Worm (Caenorhabditis elegans) whole organism, L2 larva: ENCODE data around the gene C55A6.6.

Experiments used
- C34F6.9 ChIP-seq: fragments of 150-350 bp; optimal IDR thresholded peaks from 2 replicates; lab custom pipeline; 2014; ENCODE audit warnings: missing biosample characterization, missing genetic modification characterization
- F13H6.1 ChIP-seq: sonication (generic microtip); optimal IDR thresholded peaks from 2 replicates; lab custom pipeline; 2016; ENCODE audit warnings: missing genetic modification characterization, missing compliant biosample characterization
- R02D3.7 ChIP-seq: fragments of 150-350 bp; optimal IDR thresholded peaks from 2 replicates; lab custom pipeline; 2014; ENCODE audit warnings: missing biosample characterization, missing genetic modification characterization
- Y55F3AM.14 ChIP-seq: fragments of 200-800 bp; sonication (Bioruptor generic); optimal IDR thresholded peaks from 2 replicates; lab custom pipeline; 2018; ENCODE audit warnings: mild to moderate bottlenecking, missing genetic modification characterization, missing compliant biosample characterization
- ZK546.5 ChIP-seq: sonication (generic microtip); optimal IDR thresholded peaks from 2 replicates; lab custom pipeline; 2017; ENCODE audit warnings: missing biosample characterization, missing genetic modification characterization
- alr-1 ChIP-seq: fragments of 150-350 bp; optimal IDR thresholded peaks from 2 replicates; lab custom pipeline; 2014; ENCODE audit warnings: missing biosample characterization, missing genetic modification characterization
- aly-2 ChIP-seq: fragments of 150-350 bp; optimal IDR thresholded peaks from 2 replicates; lab custom pipeline; 2014; ENCODE audit warnings: missing biosample characterization, missing genetic modification characterization
- ama-1 ChIP-seq: fragments of 150-350 bp; optimal IDR thresholded peaks from 2 replicates; lab custom pipeline; 2018; ENCODE audit warnings: inconsistent platforms
- blmp-1 ChIP-seq: sonication (generic microtip); optimal IDR thresholded peaks from 2 replicates; lab custom pipeline; 2017; ENCODE audit warnings: missing genetic modification characterization, mild to moderate bottlenecking, missing compliant biosample characterization, antibody characterized with exemption, moderate library complexity; ENCODE audit not compliant: insufficient read depth
- ceh-16 ChIP-seq: fragments of 150-350 bp; optimal IDR thresholded peaks from 2 replicates; lab custom pipeline; 2014; ENCODE audit warnings: missing biosample characterization, missing genetic modification characterization
- ceh-82 ChIP-seq: fragments of 150-350 bp; optimal IDR thresholded peaks from 2 replicates; lab custom pipeline; 2014; ENCODE audit warnings: missing biosample characterization, missing genetic modification characterization
- crh-2 ChIP-seq: sonication (generic microtip); optimal IDR thresholded peaks from 2 replicates; lab custom pipeline; 2017; ENCODE audit warnings: missing biosample characterization, missing genetic modification characterization
- dmd-4 ChIP-seq: sonication (generic microtip); optimal IDR thresholded peaks from 2 replicates; lab custom pipeline; 2017; ENCODE audit warnings: missing biosample characterization, missing genetic modification characterization
- egl-27 ChIP-seq: sonication (generic microtip); optimal IDR thresholded peaks from 3 replicates; lab custom pipeline; 2017; ENCODE audit warnings: missing biosample characterization, missing genetic modification reagents, missing genetic modification characterization
- elt-1 ChIP-seq: fragments of 150-350 bp; optimal IDR thresholded peaks from 2 replicates; lab custom pipeline; 2014; ENCODE audit warnings: missing biosample characterization, missing genetic modification characterization
- elt-3 ChIP-seq: sonication (generic microtip); optimal IDR thresholded peaks from 2 replicates; lab custom pipeline; 2017; ENCODE audit warnings: missing biosample characterization, missing genetic modification characterization
- fos-1 ChIP-seq: fragments of 150-350 bp; optimal IDR thresholded peaks from 2 replicates; lab custom pipeline; 2014; ENCODE audit warnings: missing biosample characterization, missing genetic modification characterization
- gmeb-1 ChIP-seq: fragments of 150-350 bp; optimal IDR thresholded peaks from 2 replicates; lab custom pipeline; 2014; ENCODE audit warnings: missing biosample characterization, missing genetic modification characterization
- lin-13 ChIP-seq: fragments of 150-350 bp; optimal IDR thresholded peaks from 2 replicates; lab custom pipeline; 2014; ENCODE audit warnings: missing biosample characterization, missing genetic modification reagents, missing genetic modification characterization
- lin-39 ChIP-seq: fragments of 150-350 bp; optimal IDR thresholded peaks from 2 replicates; lab custom pipeline; 2014; ENCODE audit warnings: missing biosample characterization, missing genetic modification reagents, missing genetic modification characterization
- lsy-2 ChIP-seq, 2 experiments: fragments of 150-350 bp in 1 of 2; sonication (generic microtip) in 1 of 2; optimal IDR thresholded peaks; 2 replicates each; lab custom pipeline; 2014 to 2017; ENCODE audit warnings: missing biosample characterization in 2 of 2, missing genetic modification characterization in 2 of 2
- mab-5 ChIP-seq: fragments of 150-350 bp; optimal IDR thresholded peaks from 2 replicates; lab custom pipeline; 2014; ENCODE audit warnings: missing biosample characterization, missing genetic modification characterization
- mdl-1 ChIP-seq, 2 experiments: fragments of 150-350 bp in 1 of 2; sonication (generic microtip) in 1 of 2; optimal IDR thresholded peaks; 2 replicates each; lab custom pipeline; 2017; ENCODE audit warnings: missing biosample characterization in 2 of 2, missing genetic modification characterization in 2 of 2
- nhr-11 ChIP-seq: fragments of 150-350 bp; optimal IDR thresholded peaks from 2 replicates; lab custom pipeline; 2014; ENCODE audit warnings: missing biosample characterization, missing genetic modification characterization
- nhr-12 ChIP-seq: fragments of 150-350 bp; optimal IDR thresholded peaks from 2 replicates; lab custom pipeline; 2014; ENCODE audit warnings: missing biosample characterization, missing genetic modification characterization
- nhr-129 ChIP-seq: fragments of 150-350 bp; optimal IDR thresholded peaks from 2 replicates; lab custom pipeline; 2014; ENCODE audit warnings: missing biosample characterization, missing genetic modification characterization
- nhr-21 ChIP-seq: fragments of 150-350 bp; optimal IDR thresholded peaks from 2 replicates; lab custom pipeline; 2014; ENCODE audit warnings: missing biosample characterization, missing genetic modification characterization
- nhr-23 ChIP-seq: fragments of 150-350 bp; optimal IDR thresholded peaks from 2 replicates; lab custom pipeline; 2014; ENCODE audit warnings: missing biosample characterization, missing genetic modification reagents, missing genetic modification characterization
- nhr-237 ChIP-seq: fragments of 150-350 bp; optimal IDR thresholded peaks from 2 replicates; lab custom pipeline; 2014; ENCODE audit warnings: missing biosample characterization, missing genetic modification characterization
- nhr-6 ChIP-seq: fragments of 150-350 bp; optimal IDR thresholded peaks from 2 replicates; lab custom pipeline; 2014; ENCODE audit warnings: missing biosample characterization, missing genetic modification characterization
- nhr-77 ChIP-seq: fragments of 150-350 bp; optimal IDR thresholded peaks from 2 replicates; lab custom pipeline; 2014; ENCODE audit warnings: missing biosample characterization, missing genetic modification characterization
- peb-1 ChIP-seq: fragments of 150-350 bp; optimal IDR thresholded peaks from 2 replicates; lab custom pipeline; 2014; ENCODE audit warnings: missing biosample characterization, missing genetic modification characterization
- sem-4 ChIP-seq: fragments of 150-350 bp; optimal IDR thresholded peaks from 2 replicates; lab custom pipeline; 2014; ENCODE audit warnings: missing biosample characterization, missing genetic modification reagents, missing genetic modification characterization
- skn-1 ChIP-seq: sonication (generic microtip); optimal IDR thresholded peaks from 2 replicates; lab custom pipeline; 2017; ENCODE audit warnings: missing biosample characterization, missing genetic modification characterization
- sma-3 ChIP-seq: sonication (generic microtip); optimal IDR thresholded peaks from 2 replicates; lab custom pipeline; 2016; ENCODE audit warnings: missing genetic modification reagents, missing genetic modification characterization, missing compliant biosample characterization
- sma-9 ChIP-seq, 2 experiments: fragments of 150-350 bp in 1 of 2; sonication (generic microtip) in 1 of 2; optimal IDR thresholded peaks; 2 replicates each; lab custom pipeline; 2014 to 2016; ENCODE audit warnings: missing genetic modification characterization in 2 of 2, mild to moderate bottlenecking in 1 of 2, missing biosample characterization in 1 of 2, missing compliant biosample characterization in 1 of 2, missing genetic modification reagents in 1 of 2, moderate library complexity in 1 of 2
- unc-39 ChIP-seq: fragments of 150-350 bp; optimal IDR thresholded peaks from 2 replicates; lab custom pipeline; 2014; ENCODE audit warnings: missing biosample characterization, missing genetic modification characterization
- unc-55 ChIP-seq: fragments of 150-350 bp; sonication (generic microtip); optimal IDR thresholded peaks from 3 replicates; lab custom pipeline; 2014; ENCODE audit warnings: missing biosample characterization, missing genetic modification reagents, missing genetic modification characterization
- unc-62 ChIP-seq: fragments of 150-350 bp; optimal IDR thresholded peaks from 2 replicates; lab custom pipeline; 2014; ENCODE audit warnings: missing biosample characterization, missing genetic modification reagents, missing genetic modification characterization
- zag-1 ChIP-seq: fragments of 150-350 bp; optimal IDR thresholded peaks from 2 replicates; lab custom pipeline; 2014; ENCODE audit warnings: missing biosample characterization, missing genetic modification characterization
- ztf-1 ChIP-seq: fragments of 200-800 bp; sonication (Bioruptor generic); conservative IDR thresholded peaks from 2 replicates; pipeline ENCODE4 v1.3.6; 2022; ENCODE audit warnings: missing genetic modification characterization, missing compliant biosample characterization
- ztf-11 ChIP-seq: sonication (generic microtip); optimal IDR thresholded peaks from 2 replicates; lab custom pipeline; 2017; ENCODE audit warnings: missing biosample characterization, missing genetic modification characterization
- ztf-4 ChIP-seq: fragments of 150-350 bp; optimal IDR thresholded peaks from 2 replicates; lab custom pipeline; 2014; ENCODE audit warnings: missing biosample characterization, missing genetic modification characterization

The C55A6.6 gene

ce11 chrV:11539502-11539901, 25.0 kb upstream of the C55A6.6 start:
- TF ChIP-seq nhr-77 (tag; lab: Kevin White, UChicago): no peak

ce11 chrV:11536667-11537066, 22.1 kb upstream of the C55A6.6 start:
- no peak for TF ChIP-seq nhr-11
- TF ChIP-seq C34F6.9 (tag; lab: Kevin White, UChicago): peak; percentile 14
- no peak for TF ChIP-seq F13H6.1 (tag; lab: Kevin White, UChicago)
- TF ChIP-seq, all 48 proteins: peak for 1

ce11 chrV:11535504-11536062, 21.0 kb upstream of the C55A6.6 start:
- TF ChIP-seq nhr-6 (tag; lab: Kevin White, UChicago): no peak
- TF ChIP-seq mab-5 (tag; lab: Kevin White, UChicago): peak; percentile 19
- no peak for TF ChIP-seq nhr-77 (tag; lab: Kevin White, UChicago)
- TF ChIP-seq nhr-129 (tag; lab: Kevin White, UChicago): peak; percentile 38
- peak; percentile 60 for TF ChIP-seq crh-2 (tag; lab: Kevin White, UChicago)
- TF ChIP-seq ztf-11: no peak
- TF ChIP-seq sma-9 (GFP tag; optimal IDR thresholded peaks at IDR 0.05; lab: Kevin White, UChicago): peak; percentile 68
- TF ChIP-seq sma-9 (tag; optimal IDR thresholded peaks at IDR 0.05; lab: Kevin White, UChicago): no peak
- TF ChIP-seq lin-13 (GFP tag; lab: Kevin White, UChicago): no peak
- TF ChIP-seq sem-4 (tag; lab: Kevin White, UChicago): peak; percentile 16
- no peak for TF ChIP-seq ztf-1 (GFP tag; lab: Robert Waterston, UW)
- peak in 1 of 2 experiments; percentile 27 for TF ChIP-seq lsy-2 (tag; optimal IDR thresholded peaks at IDR 0.05; lab: Kevin White, UChicago)
- TF ChIP-seq F13H6.1 (tag; lab: Kevin White, UChicago): peak; percentile 64
- no peak for TF ChIP-seq ceh-82 (tag; lab: Kevin White, UChicago)
- no peak for TF ChIP-seq R02D3.7 (tag; lab: Kevin White, UChicago)
- no peak for TF ChIP-seq mdl-1 (tag; optimal IDR thresholded peaks at IDR 0.05; lab: Kevin White, UChicago)
- peak; percentile 70 for TF ChIP-seq fos-1 (tag; lab: Kevin White, UChicago)
- no peak for TF ChIP-seq nhr-237 (tag; lab: Kevin White, UChicago)
- TF ChIP-seq C34F6.9 (tag; lab: Kevin White, UChicago): peak; percentile 26
- no peak for TF ChIP-seq unc-62 (GFP tag; lab: Kevin White, UChicago)
- TF ChIP-seq peb-1: no peak

ce11 chrV:11534495-11535189, 20.1 kb upstream of the C55A6.6 start:
- TF ChIP-seq ceh-82 (tag; lab: Kevin White, UChicago): no peak
- TF ChIP-seq blmp-1 (tag; lab: Kevin White, UChicago): peak; percentile 96
- peak; percentile 87 for TF ChIP-seq sma-9 (GFP tag; optimal IDR thresholded peaks at IDR 0.05; lab: Kevin White, UChicago)
- no peak for TF ChIP-seq sma-9 (tag; optimal IDR thresholded peaks at IDR 0.05; lab: Kevin White, UChicago)
- TF ChIP-seq nhr-23 (tag; lab: Kevin White, UChicago): no peak
- no peak for TF ChIP-seq skn-1 (tag; lab: Kevin White, UChicago)
- no peak for TF ChIP-seq ztf-1 (GFP tag; lab: Robert Waterston, UW)
- TF ChIP-seq ZK546.5 (tag; lab: Kevin White, UChicago): no peak
- no peak for TF ChIP-seq unc-39 (tag; lab: Kevin White, UChicago)
- peak; percentile 58 for TF ChIP-seq nhr-129 (tag; lab: Kevin White, UChicago)
- no peak for TF ChIP-seq elt-3 (tag; lab: Kevin White, UChicago)
- TF ChIP-seq elt-1 (tag; lab: Kevin White, UChicago): no peak
- no peak for TF ChIP-seq ztf-4
- TF ChIP-seq fos-1 (tag; lab: Kevin White, UChicago): peak; percentile 93
- peak; percentile 43 for TF ChIP-seq sma-3 (GFP tag; lab: Kevin White, UChicago)
- TF ChIP-seq zag-1: no peak
- no peak for TF ChIP-seq peb-1
- no peak for TF ChIP-seq aly-2
- no peak for TF ChIP-seq lin-39
- no peak for TF ChIP-seq lin-13 (GFP tag; lab: Kevin White, UChicago)
- TF ChIP-seq R02D3.7 (tag; lab: Kevin White, UChicago): no peak
- TF ChIP-seq ceh-16 (tag; lab: Kevin White, UChicago): no peak
- no peak for TF ChIP-seq nhr-77 (tag; lab: Kevin White, UChicago)
- no peak for TF ChIP-seq alr-1 (tag; lab: Kevin White, UChicago)
- no peak for TF ChIP-seq C34F6.9 (tag; lab: Kevin White, UChicago)
- no peak for TF ChIP-seq unc-62 (GFP tag; lab: Kevin White, UChicago)
- TF ChIP-seq dmd-4 (tag; lab: Kevin White, UChicago): no peak
- no peak for TF ChIP-seq ztf-11
- peak; percentile 19 for TF ChIP-seq egl-27 (tag; lab: Kevin White, UChicago)
- peak; percentile 65 for TF ChIP-seq gmeb-1 (tag; lab: Kevin White, UChicago)
- TF ChIP-seq Y55F3AM.14 (GFP tag; lab: Kevin White, UChicago): no peak
- TF ChIP-seq mdl-1 (tag; optimal IDR thresholded peaks at IDR 0.05; lab: Kevin White, UChicago): no peak
- peak; percentile 60 for TF ChIP-seq crh-2 (tag; lab: Kevin White, UChicago)
- TF ChIP-seq mab-5 (tag; lab: Kevin White, UChicago): no peak
- peak; percentile 56 for TF ChIP-seq nhr-21 (tag; lab: Kevin White, UChicago)
- no peak for TF ChIP-seq sem-4 (tag; lab: Kevin White, UChicago)
- no peak for TF ChIP-seq unc-55 (GFP tag; lab: Kevin White, UChicago)
- no peak for TF ChIP-seq nhr-12 (tag; lab: Kevin White, UChicago)
- no peak for TF ChIP-seq ama-1 (lab: Kevin White, UChicago)
